Worm (Caenorhabditis elegans): ENCODE measurements around the gene fbxa-39.

DNA sequence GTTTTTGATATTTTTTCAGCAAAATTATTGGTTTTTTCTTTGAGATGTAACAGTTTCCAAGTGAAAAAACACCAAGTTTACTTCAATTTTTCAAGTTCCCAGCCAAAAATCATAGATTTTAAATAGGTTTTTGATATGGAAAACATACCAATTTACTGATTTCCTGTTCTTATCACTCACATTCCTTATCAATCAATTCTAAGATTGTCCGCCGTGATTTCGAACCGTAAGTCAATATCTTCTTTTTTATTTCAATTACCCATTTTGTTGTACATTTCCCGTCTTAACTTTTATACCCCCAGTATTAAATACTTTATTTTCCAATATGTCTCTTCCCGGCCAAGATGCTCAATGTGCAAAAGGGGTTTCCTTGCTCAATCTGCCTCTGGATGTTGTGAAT, 48.4 kb upstream of the fbxa-39 start, which contains the start of gene fbxa-38:
- TF ChIP-seq tbx-37 (GFP tag; conservative IDR thresholded peaks at IDR 0.05) (no peak), pes-1 (GFP tag; IDR thresholded peaks at IDR 0.05) (no peak), ama-1 (optimal IDR thresholded peaks at IDR 0.05) (no peak), flt-1 (GFP tag; IDR thresholded peaks at IDR 0.05) (no peak)
